Worm (Caenorhabditis elegans) whole organism, midembryonic: ENCODE measurements around the gene ufd-2.

Experiments used
- T22C8.4 ChIP-seq: fragments of 200-800 bp; sonication (Bioruptor generic); IDR thresholded peaks from 2 replicates; pipeline ENCODE4 v1.3.6; 2022; ENCODE audit warnings: missing genetic modification characterization, missing compliant biosample characterization
- cog-1 ChIP-seq: sonication (generic microtip); optimal IDR thresholded peaks from 2 replicates; lab custom pipeline; 2016; ENCODE audit warnings: missing genetic modification characterization, missing compliant biosample characterization
- flt-1 ChIP-seq: fragments of 200-800 bp; sonication (Bioruptor generic); IDR thresholded peaks from 2 replicates; pipeline ENCODE4 v1.3.6; 2022; ENCODE audit warnings: missing genetic modification characterization, missing compliant biosample characterization
- klf-2 ChIP-seq: fragments of 200-800 bp; sonication (Bioruptor generic); conservative IDR thresholded peaks from 2 replicates; pipeline ENCODE4 v1.3.6; 2022; ENCODE audit warnings: missing genetic modification reagents, missing genetic modification characterization, missing compliant biosample characterization
- med-1 ChIP-seq: sonication (generic microtip); optimal IDR thresholded peaks from 2 replicates; lab custom pipeline; 2017; ENCODE audit warnings: missing genetic modification characterization, mild to moderate bottlenecking, missing compliant biosample characterization, antibody characterized with exemption, missing genetic modification reagents; ENCODE audit not compliant: insufficient read depth
- ref-1 ChIP-seq: fragments of 200-800 bp; sonication (Bioruptor generic); conservative IDR thresholded peaks from 2 replicates; pipeline ENCODE4 v1.3.6; 2022; ENCODE audit warnings: missing genetic modification reagents, missing genetic modification characterization, missing compliant biosample characterization
- tab-1 ChIP-seq: fragments of 200-800 bp; sonication (Bioruptor generic); IDR thresholded peaks from 2 replicates; pipeline ENCODE4 v1.3.6; 2022; ENCODE audit warnings: missing genetic modification characterization, missing compliant biosample characterization
- ztf-23 ChIP-seq: fragments of 200-800 bp; sonication (Bioruptor generic); IDR thresholded peaks from 2 replicates; pipeline ENCODE4 v1.3.6; 2022; ENCODE audit warnings: missing genetic modification reagents, missing genetic modification characterization, missing compliant biosample characterization
- ztf-29 ChIP-seq: fragments of 200-800 bp; sonication (Bioruptor generic); IDR thresholded peaks from 2 replicates; pipeline ENCODE4 v1.3.6; 2022; ENCODE audit warnings: missing genetic modification reagents, missing genetic modification characterization, missing compliant biosample characterization

- TF ChIP-seq ztf-29: no peak
- no peak for TF ChIP-seq ref-1
- TF ChIP-seq cog-1 (tag; lab: Kevin White, UChicago): no peak
- TF ChIP-seq ztf-23: no peak
- TF ChIP-seq med-1 (GFP tag; lab: Kevin White, UChicago): no peak
- TF ChIP-seq T22C8.4 (GFP tag; lab: Robert Waterston, UW): no peak
- no peak for TF ChIP-seq flt-1 (GFP tag; lab: Robert Waterston, UW)
- no peak for TF ChIP-seq klf-2
- no peak for TF ChIP-seq tab-1 (GFP tag; lab: Robert Waterston, UW)
These were observed 10.7 kb downstream of the ufd-2 start, which contains the start of gene gpcp-2 for ce11 chrII:8073222-8073621.
